Fruit fly (Drosophila melanogaster): Measurements from ENCODE around the gene CG32413.

- TF ChIP-seq CTCF (optimal IDR thresholded peaks at IDR 0.05) (peak; percentile 82 to 91), CG8478 (optimal IDR thresholded peaks at IDR 0.05) (no peak)
These were observed 3.2 kb upstream of the CG32413 start, which contains the start of gene CG13288 for dm6 chr3L:5907077-5907476.
